Worm (Caenorhabditis elegans): ENCODE measurements around the gene str-44.
A peak's percentile ranks its signal among the peaks of the same experiment; 100 is the strongest.

Gene str-44

ce11 chrIV:7176887-7177286 lies at the start of gene str-44:
Gene str-44, plus strand, starts transcription at chrIV:7177187.
- TF ChIP-seq W03F9.2 (tag; optimal IDR thresholded peaks at IDR 0.05) = no peak
- TF ChIP-seq dao-5 (tag; optimal IDR thresholded peaks at IDR 0.05) = no peak

DNA sequence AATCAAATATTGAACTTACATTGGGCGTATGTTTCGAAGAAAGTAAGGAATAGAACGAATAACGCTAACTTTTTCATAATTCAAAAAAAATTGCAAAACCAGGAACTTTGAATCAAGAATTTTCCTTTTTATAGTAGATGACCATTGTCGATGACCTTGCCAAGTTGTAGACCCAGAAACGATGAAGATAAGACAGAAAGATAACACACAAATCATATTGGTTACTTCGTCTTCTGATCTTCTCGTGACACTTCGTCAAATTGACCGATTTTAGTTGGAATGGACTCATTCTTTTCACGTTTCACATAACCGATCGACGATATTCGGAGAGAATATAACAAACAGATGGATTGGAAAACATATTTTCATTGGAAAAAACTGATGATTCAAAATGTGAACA lies 45.2 kb upstream of the str-44 start, which contains the start of gene grsp-3:
grsp-3 (minus strand) TSS at position 149 of the 400 bp plus-strand sequence.
- TF ChIP-seq him-1 (tag; optimal IDR thresholded peaks at IDR 0.05) = no peak

- TF ChIP-seq W03F9.2 (tag; optimal IDR thresholded peaks at IDR 0.05) (no peak), dao-5 (tag; optimal IDR thresholded peaks at IDR 0.05) (no peak), him-1 (tag; optimal IDR thresholded peaks at IDR 0.05) (no peak)
Measured at ce11 chrIV:7133140-7133539, 43.8 kb upstream of the str-44 start, which contains the start of gene cyn-12. Gene cyn-12, minus strand, starts transcription at chrIV:7133217.

DNA sequence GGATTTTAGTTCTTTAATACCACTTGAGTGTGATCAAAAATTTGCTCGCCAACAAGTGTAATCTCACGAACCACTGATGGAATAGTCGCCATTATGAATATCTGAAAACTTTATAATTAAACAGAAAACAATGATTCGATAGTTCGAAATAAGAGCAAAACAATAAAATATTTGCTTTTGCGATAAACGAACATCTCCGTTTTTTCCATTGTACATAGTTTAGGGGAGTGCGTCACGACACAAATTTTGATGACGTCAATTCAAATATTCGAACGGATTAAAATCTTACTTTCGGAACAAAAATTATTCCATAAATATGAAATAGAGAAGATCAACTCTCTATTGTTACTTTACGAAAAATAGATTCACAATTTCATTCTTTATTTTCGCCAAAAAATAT lies 43.0 kb upstream of the str-44 start, which contains the start of gene mutd-1:
mutd-1 (minus strand) TSS at position 101 of the 400 bp plus-strand sequence.
- TF ChIP-seq him-1 (tag; optimal IDR thresholded peaks at IDR 0.05) (no peak), W03F9.2 (tag; optimal IDR thresholded peaks at IDR 0.05) (no peak), dao-5 (tag; optimal IDR thresholded peaks at IDR 0.05) (no peak)

DNA sequence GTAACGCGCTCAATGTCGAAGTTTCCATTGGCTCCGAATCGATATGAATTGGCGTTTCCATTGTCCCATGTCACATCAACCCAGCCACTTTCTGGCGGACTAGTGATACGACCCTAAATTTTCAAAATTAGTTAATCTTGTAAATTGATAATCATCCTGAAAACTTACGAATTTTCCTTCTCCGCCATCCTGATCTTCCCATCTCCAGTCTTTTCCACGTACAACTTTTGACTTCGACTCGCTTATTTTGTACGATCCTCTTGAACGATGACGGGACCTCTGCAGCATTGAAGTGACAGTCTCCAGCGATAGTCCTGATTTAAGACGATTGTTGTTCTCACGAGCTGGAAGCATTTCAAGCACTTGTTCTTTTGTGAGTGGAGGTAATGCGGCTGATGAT lies 37.8 kb upstream of the str-44 start:
- TF ChIP-seq W03F9.2 (tag; optimal IDR thresholded peaks at IDR 0.05) (no peak), dao-5 (tag; optimal IDR thresholded peaks at IDR 0.05) (no peak), him-1 (tag; optimal IDR thresholded peaks at IDR 0.05) (no peak)

DNA sequence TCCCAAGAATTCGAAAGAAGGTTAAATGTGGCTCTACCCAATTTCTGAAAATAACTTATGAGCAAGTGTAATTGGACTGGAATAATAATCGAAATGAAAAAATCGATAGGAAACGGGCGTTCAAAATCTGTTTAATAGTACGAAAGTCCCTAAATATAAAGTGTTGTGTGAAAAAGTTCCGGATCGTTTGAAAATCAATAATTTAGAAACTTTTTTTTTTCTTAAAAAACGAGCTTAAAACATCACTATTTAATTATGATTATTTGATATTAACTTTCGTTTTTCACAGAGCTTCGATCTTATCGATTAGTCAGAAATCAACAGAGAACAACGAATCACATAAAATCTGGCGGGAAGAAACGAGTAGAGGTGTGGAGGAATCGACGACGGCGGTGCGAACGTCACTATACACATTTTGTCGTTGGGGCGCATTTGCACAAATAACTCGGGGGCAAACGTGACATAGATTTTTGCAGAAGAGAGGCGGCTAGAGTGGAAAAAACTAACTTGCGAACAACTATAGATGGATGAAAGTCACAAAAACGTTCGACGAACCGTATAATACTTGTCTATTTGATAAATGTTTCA lies 32.2 kb upstream of the str-44 start, which contains the start of gene hecd-1:
hecd-1 (minus strand) TSS at position 51 of the 588 bp plus-strand sequence.
- TF ChIP-seq him-1 (tag; optimal IDR thresholded peaks at IDR 0.05) (no peak), W03F9.2 (tag; optimal IDR thresholded peaks at IDR 0.05) (no peak), dao-5 (tag; optimal IDR thresholded peaks at IDR 0.05) (no peak)

- TF ChIP-seq dao-5 (tag; optimal IDR thresholded peaks at IDR 0.05) = no peak
- TF ChIP-seq W03F9.2 (tag; optimal IDR thresholded peaks at IDR 0.05) = peak; percentile 21
Measured at ce11 chrIV:7147722-7148121, 29.3 kb upstream of the str-44 start.

ce11 chrIV:7149020-7149601 lies 27.9 kb upstream of the str-44 start, which contains the start of gene C34D4.4:
Gene C34D4.4, plus strand, starts transcription at chrIV:7149361.
- TF ChIP-seq W03F9.2 (tag; optimal IDR thresholded peaks at IDR 0.05) (no peak), dao-5 (tag; optimal IDR thresholded peaks at IDR 0.05) (no peak), him-1 (tag; optimal IDR thresholded peaks at IDR 0.05) (no peak)

- no peak for TF ChIP-seq W03F9.2 (tag; optimal IDR thresholded peaks at IDR 0.05)
- TF ChIP-seq him-1 (tag; optimal IDR thresholded peaks at IDR 0.05) = no peak
- TF ChIP-seq dao-5 (tag; optimal IDR thresholded peaks at IDR 0.05) = no peak
Measured at ce11 chrIV:7152409-7152808, 24.6 kb upstream of the str-44 start, which contains the start of gene col-113. Gene col-113, minus strand, starts transcription at chrIV:7152509.

ce11 chrIV:7153362-7153761 lies 23.6 kb upstream of the str-44 start, which contains the start of gene C34D4.3:
Gene C34D4.3, plus strand, starts transcription at chrIV:7153662.
- TF ChIP-seq dao-5 (tag; optimal IDR thresholded peaks at IDR 0.05) (no peak), W03F9.2 (tag; optimal IDR thresholded peaks at IDR 0.05) (no peak), him-1 (tag; optimal IDR thresholded peaks at IDR 0.05) (no peak)

DNA sequence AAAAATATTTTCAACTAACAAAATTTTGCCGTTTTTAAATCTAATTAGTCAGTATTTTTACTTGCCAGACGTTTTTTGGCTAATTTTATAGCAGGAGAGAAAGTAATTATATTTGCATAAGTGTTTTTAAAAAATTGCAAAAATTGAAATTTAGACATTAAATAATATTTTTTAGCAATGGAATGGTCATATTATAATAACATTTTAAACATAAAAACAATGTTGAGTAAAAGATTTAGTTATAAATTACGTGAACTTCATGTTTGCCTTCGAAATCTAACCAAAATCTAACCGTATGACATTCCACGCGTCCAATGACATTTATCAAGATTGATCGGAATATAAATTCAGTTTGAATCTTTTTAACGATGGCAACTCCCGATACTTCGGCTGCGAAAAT lies 22.6 kb upstream of the str-44 start, which contains the start of gene C34D4.2:
C34D4.2 (plus strand) TSS at position 301 of the 400 bp plus-strand sequence.
- TF ChIP-seq dao-5 (tag; optimal IDR thresholded peaks at IDR 0.05) (no peak), W03F9.2 (tag; optimal IDR thresholded peaks at IDR 0.05) (no peak), him-1 (tag; optimal IDR thresholded peaks at IDR 0.05) (no peak)

DNA sequence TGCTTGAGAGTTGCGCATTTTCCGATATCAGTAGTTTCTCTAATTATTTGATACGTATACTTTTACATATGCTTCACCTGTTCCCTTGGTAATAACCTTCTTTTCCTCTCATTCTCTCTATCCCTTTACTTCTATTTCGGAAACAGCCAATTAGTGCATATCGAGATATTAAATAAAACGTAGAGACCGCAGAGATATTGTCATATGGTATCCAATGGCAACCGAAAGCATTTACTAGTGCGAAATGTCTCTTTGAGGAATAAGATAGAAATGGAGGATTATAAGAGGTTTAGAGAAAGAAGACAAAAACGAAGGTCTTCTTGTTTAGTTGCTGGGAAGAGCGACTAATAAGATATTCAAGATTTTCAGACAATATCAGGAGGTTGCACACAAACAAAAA lies 20.6 kb upstream of the str-44 start, which contains the start of gene maph-9:
maph-9 (plus strand) TSS at position 273 of the 400 bp plus-strand sequence.
- no peak for TF ChIP-seq him-1 (tag; optimal IDR thresholded peaks at IDR 0.05)
- TF ChIP-seq W03F9.2 (tag; optimal IDR thresholded peaks at IDR 0.05) = no peak
- TF ChIP-seq dao-5 (tag; optimal IDR thresholded peaks at IDR 0.05) = no peak

ce11 chrIV:7158161-7158560 lies 18.8 kb upstream of the str-44 start:
- no peak for TF ChIP-seq him-1 (tag; optimal IDR thresholded peaks at IDR 0.05)
- no peak for TF ChIP-seq dao-5 (tag; optimal IDR thresholded peaks at IDR 0.05)
- no peak for TF ChIP-seq W03F9.2 (tag; optimal IDR thresholded peaks at IDR 0.05)

- TF ChIP-seq him-1 (tag; optimal IDR thresholded peaks at IDR 0.05) = no peak
- TF ChIP-seq dao-5 (tag; optimal IDR thresholded peaks at IDR 0.05) = no peak
- TF ChIP-seq W03F9.2 (tag; optimal IDR thresholded peaks at IDR 0.05) = no peak
Measured at ce11 chrIV:7159586-7159985, 17.4 kb upstream of the str-44 start.

Measured in whole organism, L4/young adult.